Fruit fly (Drosophila melanogaster) whole organism, adult: ENCODE measurements around the gene CG45073.

Source experiments
- CG11617 ChIP-seq: fragments of 200-800 bp; sonication (Bioruptor generic); optimal IDR thresholded peaks from 2 replicates; lab custom pipeline; 2017; ENCODE audit warnings: mild to moderate bottlenecking, missing biosample characterization, missing genetic modification reagents, missing genetic modification characterization
- CG12768 ChIP-seq: fragments of 200-800 bp; sonication (Bioruptor generic); optimal IDR thresholded peaks from 2 replicates; lab custom pipeline; 2017; ENCODE audit warnings: missing biosample characterization, missing genetic modification characterization, mild to moderate bottlenecking, moderate library complexity, missing genetic modification reagents
- CG14711 ChIP-seq: fragments of 200-800 bp; sonication (Bioruptor generic); optimal IDR thresholded peaks from 2 replicates; lab custom pipeline; 2018; ENCODE audit warnings: missing biosample characterization, mild to moderate bottlenecking, missing genetic modification characterization, moderate library complexity
- CG1620 ChIP-seq: fragments of 200-800 bp; sonication (Bioruptor generic); optimal IDR thresholded peaks from 2 replicates; lab custom pipeline; 2016; ENCODE audit warnings: missing biosample characterization, missing genetic modification characterization
- CG33017 ChIP-seq: fragments of 200-800 bp; sonication (Bioruptor generic); optimal IDR thresholded peaks from 2 replicates; lab custom pipeline; 2018; ENCODE audit warnings: missing biosample characterization, mild to moderate bottlenecking, missing genetic modification characterization, moderate library complexity
- CG5204 ChIP-seq: fragments of 200-800 bp; sonication (Bioruptor generic); optimal IDR thresholded peaks from 2 replicates; lab custom pipeline; 2016; ENCODE audit warnings: missing biosample characterization, missing genetic modification characterization
- CG7045 ChIP-seq: fragments of 200-800 bp; sonication (Bioruptor generic); optimal IDR thresholded peaks from 2 replicates; lab custom pipeline; 2017; ENCODE audit warnings: missing biosample characterization, mild to moderate bottlenecking, missing genetic modification characterization
- CG7101 ChIP-seq: fragments of 200-800 bp; sonication (Bioruptor generic); optimal IDR thresholded peaks from 2 replicates; lab custom pipeline; 2018; ENCODE audit warnings: missing biosample characterization, mild to moderate bottlenecking, missing genetic modification characterization, moderate library complexity
- Clk ChIP-seq: fragments of 200-800 bp; sonication (Bioruptor generic); optimal IDR thresholded peaks from 2 replicates; lab custom pipeline; 2017; ENCODE audit warnings: missing biosample characterization, missing genetic modification characterization
- Crg-1 ChIP-seq: fragments of 200-800 bp; sonication (Bioruptor generic); optimal IDR thresholded peaks from 2 replicates; lab custom pipeline; 2016; ENCODE audit warnings: missing biosample characterization, missing genetic modification characterization
- Hr96 ChIP-seq: fragments of 200-800 bp; sonication (Bioruptor generic); optimal IDR thresholded peaks from 2 replicates; lab custom pipeline; 2016; ENCODE audit warnings: missing biosample characterization, missing genetic modification characterization
- Mnt ChIP-seq: fragments of 200-800 bp; sonication (Bioruptor generic); optimal IDR thresholded peaks from 2 replicates; lab custom pipeline; 2016; ENCODE audit warnings: missing biosample characterization, mild to moderate bottlenecking, missing genetic modification characterization
- bab1 ChIP-seq: fragments of 200-800 bp; sonication (Bioruptor generic); optimal IDR thresholded peaks from 3 replicates; lab custom pipeline; 2019; ENCODE audit warnings: missing biosample characterization, mild to moderate bottlenecking, missing genetic modification characterization, moderate library complexity
- cic ChIP-seq: fragments of 200-800 bp; sonication (Bioruptor generic); optimal IDR thresholded peaks from 2 replicates; lab custom pipeline; 2017; ENCODE audit warnings: missing biosample characterization, mild to moderate bottlenecking, missing genetic modification characterization, moderate library complexity
- cnc ChIP-seq, 2 experiments: fragments of >200 bp; optimal IDR thresholded peaks; 2 replicates each; lab custom pipeline; 2017
- kay ChIP-seq: fragments of 200-800 bp; sonication (Bioruptor generic); peaks from one replicate; lab custom pipeline; 2016; ENCODE audit warnings: missing biosample characterization, missing genetic modification characterization, borderline replicate concordance
- ovo ChIP-seq: fragments of 200-800 bp; sonication (Bioruptor generic); optimal IDR thresholded peaks from 2 replicates; lab custom pipeline; 2016; ENCODE audit warnings: missing biosample characterization, missing genetic modification characterization
- pad ChIP-seq: fragments of 200-800 bp; sonication (Bioruptor generic); optimal IDR thresholded peaks from 3 replicates; lab custom pipeline; 2017; ENCODE audit warnings: missing biosample characterization, missing genetic modification characterization, mild to moderate bottlenecking, moderate library complexity, missing genetic modification reagents
- tj ChIP-seq: fragments of 200-800 bp; sonication (Bioruptor generic); optimal IDR thresholded peaks from 3 replicates; lab custom pipeline; 2017; ENCODE audit warnings: missing biosample characterization, mild to moderate bottlenecking, missing genetic modification characterization, moderate library complexity
- toe ChIP-seq: fragments of 200-800 bp; sonication (Bioruptor generic); optimal IDR thresholded peaks from 2 replicates; lab custom pipeline; 2016; ENCODE audit warnings: missing biosample characterization, missing genetic modification characterization

Gene CG45073

dm6 chr3R:30102806-30103619, 21.5 kb downstream of the CG45073 start:
- TF ChIP-seq CG7045 (peak; percentile 43), Hr96 (GFP tag; lab: Kevin White, UChicago) (peak; percentile 16), CG5204 (GFP tag; lab: Kevin White, UChicago) (no peak), CG11617 (peak; percentile 26), CG12768 (GFP tag; lab: Kevin White, UChicago) (peak; percentile 54), CG7101 (tag; lab: Kevin White, UChicago) (peak; percentile 6), Crg-1 (GFP tag; lab: Kevin White, UChicago) (no peak), CG1620 (GFP tag; lab: Kevin White, UChicago) (no peak), tj (GFP tag; lab: Kevin White, UChicago) (no peak), Clk (peak; percentile 47), Mnt (GFP tag; lab: Kevin White, UChicago) (peak; percentile 39), toe (GFP tag; lab: Kevin White, UChicago) (no peak), kay (GFP tag; lab: Kevin White, UChicago) (peak; percentile 87), cic (GFP tag; lab: Kevin White, UChicago) (peak; percentile 97), CG33017 (tag; lab: Kevin White, UChicago) (peak; percentile 20), ovo (GFP tag; lab: Kevin White, UChicago) (no peak)

dm6 chr3R:30101389-30101935, 23.1 kb downstream of the CG45073 start:
- TF ChIP-seq Crg-1 (GFP tag; lab: Kevin White, UChicago) (no peak), CG12768 (GFP tag; lab: Kevin White, UChicago) (no peak), CG1620 (GFP tag; lab: Kevin White, UChicago) (no peak), CG11617 (no peak), cic (GFP tag; lab: Kevin White, UChicago) (no peak), bab1 (GFP tag; lab: Kevin White, UChicago) (peak; percentile 50), CG33017 (tag; lab: Kevin White, UChicago) (peak; percentile 78), CG7101 (tag; lab: Kevin White, UChicago) (peak; percentile 47), CG14711 (tag; lab: Kevin White, UChicago) (no peak), pad (GFP tag; lab: Kevin White, UChicago) (no peak), CG5204 (GFP tag; lab: Kevin White, UChicago) (peak; percentile 36), tj (GFP tag; lab: Kevin White, UChicago) (peak; percentile 26), kay (GFP tag; lab: Kevin White, UChicago) (peak; percentile 92), toe (GFP tag; lab: Kevin White, UChicago) (no peak)

dm6 chr3R:30100976-30101332, 23.6 kb downstream of the CG45073 start:
- TF ChIP-seq Clk (no peak), CG14711 (tag; lab: Kevin White, UChicago) (no peak), tj (GFP tag; lab: Kevin White, UChicago) (no peak), toe (GFP tag; lab: Kevin White, UChicago) (no peak), CG11617 (no peak), kay (GFP tag; lab: Kevin White, UChicago) (no peak), Hr96 (GFP tag; lab: Kevin White, UChicago) (no peak), CG33017 (tag; lab: Kevin White, UChicago) (no peak), pad (GFP tag; lab: Kevin White, UChicago) (no peak), cic (GFP tag; lab: Kevin White, UChicago) (no peak), Mnt (GFP tag; lab: Kevin White, UChicago) (no peak), Crg-1 (GFP tag; lab: Kevin White, UChicago) (no peak), CG7045 (no peak), ovo (GFP tag; lab: Kevin White, UChicago) (no peak)

dm6 chr3R:30100325-30100975, 24.1 kb downstream of the CG45073 start:
- TF ChIP-seq CG12768 (GFP tag; lab: Kevin White, UChicago) (no peak), Hr96 (GFP tag; lab: Kevin White, UChicago) (peak; percentile 35), pad (GFP tag; lab: Kevin White, UChicago) (peak; percentile 99), ovo (GFP tag; lab: Kevin White, UChicago) (peak; percentile 94), cic (GFP tag; lab: Kevin White, UChicago) (no peak), CG5204 (GFP tag; lab: Kevin White, UChicago) (no peak), toe (GFP tag; lab: Kevin White, UChicago) (no peak), CG7101 (tag; lab: Kevin White, UChicago) (no peak), Mnt (GFP tag; lab: Kevin White, UChicago) (peak; percentile 15), cnc (optimal IDR thresholded peaks at IDR 0.05; lab: Kevin White, UChicago) (no peak), tj (GFP tag; lab: Kevin White, UChicago) (peak; percentile 83)

dm6 chr3R:30099341-30099871, 25.1 kb downstream of the CG45073 start:
- TF ChIP-seq Clk (peak; percentile 47), pad (GFP tag; lab: Kevin White, UChicago) (no peak), cic (GFP tag; lab: Kevin White, UChicago) (peak; percentile 81), tj (GFP tag; lab: Kevin White, UChicago) (peak; percentile 66), kay (GFP tag; lab: Kevin White, UChicago) (peak; percentile 79), CG1620 (GFP tag; lab: Kevin White, UChicago) (peak; percentile 49), CG11617 (peak; percentile 76), CG5204 (GFP tag; lab: Kevin White, UChicago) (peak; percentile 39), CG14711 (tag; lab: Kevin White, UChicago) (no peak), CG12768 (GFP tag; lab: Kevin White, UChicago) (peak; percentile 78), cnc (optimal IDR thresholded peaks at IDR 0.05; lab: Kevin White, UChicago) (no peak), CG7045 (peak; percentile 38), bab1 (GFP tag; lab: Kevin White, UChicago) (no peak), toe (GFP tag; lab: Kevin White, UChicago) (peak; percentile 88), Hr96 (GFP tag; lab: Kevin White, UChicago) (peak; percentile 65), CG7101 (tag; lab: Kevin White, UChicago) (peak; percentile 57), CG33017 (tag; lab: Kevin White, UChicago) (peak; percentile 84), Mnt (GFP tag; lab: Kevin White, UChicago) (peak; percentile 65), Crg-1 (GFP tag; lab: Kevin White, UChicago) (peak; percentile 50), ovo (GFP tag; lab: Kevin White, UChicago) (peak; percentile 47)
